Worm (Caenorhabditis elegans) whole organism, L2 larva: ENCODE measurements around the gene pals-20.

Source experiments
- C34F6.9 ChIP-seq: fragments of 150-350 bp; optimal IDR thresholded peaks from 2 replicates; lab custom pipeline; 2014; ENCODE audit warnings: missing biosample characterization, missing genetic modification characterization
- R02D3.7 ChIP-seq: fragments of 150-350 bp; optimal IDR thresholded peaks from 2 replicates; lab custom pipeline; 2014; ENCODE audit warnings: missing biosample characterization, missing genetic modification characterization
- alr-1 ChIP-seq: fragments of 150-350 bp; optimal IDR thresholded peaks from 2 replicates; lab custom pipeline; 2014; ENCODE audit warnings: missing biosample characterization, missing genetic modification characterization
- aly-2 ChIP-seq: fragments of 150-350 bp; optimal IDR thresholded peaks from 2 replicates; lab custom pipeline; 2014; ENCODE audit warnings: missing biosample characterization, missing genetic modification characterization
- ama-1 ChIP-seq: fragments of 150-350 bp; optimal IDR thresholded peaks from 2 replicates; lab custom pipeline; 2018; ENCODE audit warnings: inconsistent platforms
- blmp-1 ChIP-seq: sonication (generic microtip); optimal IDR thresholded peaks from 2 replicates; lab custom pipeline; 2017; ENCODE audit warnings: missing genetic modification characterization, mild to moderate bottlenecking, missing compliant biosample characterization, antibody characterized with exemption, moderate library complexity; ENCODE audit not compliant: insufficient read depth
- ceh-16 ChIP-seq: fragments of 150-350 bp; optimal IDR thresholded peaks from 2 replicates; lab custom pipeline; 2014; ENCODE audit warnings: missing biosample characterization, missing genetic modification characterization
- ceh-82 ChIP-seq: fragments of 150-350 bp; optimal IDR thresholded peaks from 2 replicates; lab custom pipeline; 2014; ENCODE audit warnings: missing biosample characterization, missing genetic modification characterization
- crh-2 ChIP-seq: sonication (generic microtip); optimal IDR thresholded peaks from 2 replicates; lab custom pipeline; 2017; ENCODE audit warnings: missing biosample characterization, missing genetic modification characterization
- dmd-4 ChIP-seq: sonication (generic microtip); optimal IDR thresholded peaks from 2 replicates; lab custom pipeline; 2017; ENCODE audit warnings: missing biosample characterization, missing genetic modification characterization
- egl-27 ChIP-seq: sonication (generic microtip); optimal IDR thresholded peaks from 3 replicates; lab custom pipeline; 2017; ENCODE audit warnings: missing biosample characterization, missing genetic modification reagents, missing genetic modification characterization
- elt-1 ChIP-seq: fragments of 150-350 bp; optimal IDR thresholded peaks from 2 replicates; lab custom pipeline; 2014; ENCODE audit warnings: missing biosample characterization, missing genetic modification characterization
- elt-3 ChIP-seq: sonication (generic microtip); optimal IDR thresholded peaks from 2 replicates; lab custom pipeline; 2017; ENCODE audit warnings: missing biosample characterization, missing genetic modification characterization
- fos-1 ChIP-seq: fragments of 150-350 bp; optimal IDR thresholded peaks from 2 replicates; lab custom pipeline; 2014; ENCODE audit warnings: missing biosample characterization, missing genetic modification characterization
- lin-11 ChIP-seq: fragments of 150-350 bp; sonication (generic microtip); optimal IDR thresholded peaks from 2 replicates; lab custom pipeline; 2014; ENCODE audit warnings: missing biosample characterization, missing genetic modification characterization, inconsistent platforms, mixed read lengths
- lin-13 ChIP-seq: fragments of 150-350 bp; optimal IDR thresholded peaks from 2 replicates; lab custom pipeline; 2014; ENCODE audit warnings: missing biosample characterization, missing genetic modification reagents, missing genetic modification characterization
- lin-39 ChIP-seq: fragments of 150-350 bp; optimal IDR thresholded peaks from 2 replicates; lab custom pipeline; 2014; ENCODE audit warnings: missing biosample characterization, missing genetic modification reagents, missing genetic modification characterization
- lsy-2 ChIP-seq, 2 experiments: fragments of 150-350 bp in 1 of 2; sonication (generic microtip) in 1 of 2; optimal IDR thresholded peaks; 2 replicates each; lab custom pipeline; 2014 to 2017; ENCODE audit warnings: missing biosample characterization in 2 of 2, missing genetic modification characterization in 2 of 2
- mab-5 ChIP-seq: fragments of 150-350 bp; optimal IDR thresholded peaks from 2 replicates; lab custom pipeline; 2014; ENCODE audit warnings: missing biosample characterization, missing genetic modification characterization
- mbf-1 ChIP-seq: sonication (generic microtip); optimal IDR thresholded peaks from 2 replicates; lab custom pipeline; 2017; ENCODE audit warnings: missing biosample characterization, missing genetic modification characterization
- mdl-1 ChIP-seq, 2 experiments: fragments of 150-350 bp in 1 of 2; sonication (generic microtip) in 1 of 2; optimal IDR thresholded peaks; 2 replicates each; lab custom pipeline; 2017; ENCODE audit warnings: missing biosample characterization in 2 of 2, missing genetic modification characterization in 2 of 2
- nhr-10 ChIP-seq: sonication (generic microtip); optimal IDR thresholded peaks from 2 replicates; lab custom pipeline; 2017; ENCODE audit warnings: missing biosample characterization, missing genetic modification characterization
- nhr-11 ChIP-seq: fragments of 150-350 bp; optimal IDR thresholded peaks from 2 replicates; lab custom pipeline; 2014; ENCODE audit warnings: missing biosample characterization, missing genetic modification characterization
- nhr-12 ChIP-seq: fragments of 150-350 bp; optimal IDR thresholded peaks from 2 replicates; lab custom pipeline; 2014; ENCODE audit warnings: missing biosample characterization, missing genetic modification characterization
- nhr-129 ChIP-seq: fragments of 150-350 bp; optimal IDR thresholded peaks from 2 replicates; lab custom pipeline; 2014; ENCODE audit warnings: missing biosample characterization, missing genetic modification characterization
- peb-1 ChIP-seq: fragments of 150-350 bp; optimal IDR thresholded peaks from 2 replicates; lab custom pipeline; 2014; ENCODE audit warnings: missing biosample characterization, missing genetic modification characterization
- skn-1 ChIP-seq: sonication (generic microtip); optimal IDR thresholded peaks from 2 replicates; lab custom pipeline; 2017; ENCODE audit warnings: missing biosample characterization, missing genetic modification characterization
- sma-3 ChIP-seq: sonication (generic microtip); optimal IDR thresholded peaks from 2 replicates; lab custom pipeline; 2016; ENCODE audit warnings: missing genetic modification reagents, missing genetic modification characterization, missing compliant biosample characterization
- sma-9 ChIP-seq, 2 experiments: fragments of 150-350 bp in 1 of 2; sonication (generic microtip) in 1 of 2; optimal IDR thresholded peaks; 2 replicates each; lab custom pipeline; 2014 to 2016; ENCODE audit warnings: missing genetic modification characterization in 2 of 2, mild to moderate bottlenecking in 1 of 2, missing biosample characterization in 1 of 2, missing compliant biosample characterization in 1 of 2, missing genetic modification reagents in 1 of 2, moderate library complexity in 1 of 2
- snpc-4 ChIP-seq: fragments of 150-350 bp; optimal IDR thresholded peaks from 2 replicates; lab custom pipeline; 2014; ENCODE audit warnings: missing biosample characterization, missing genetic modification characterization
- unc-39 ChIP-seq: fragments of 150-350 bp; optimal IDR thresholded peaks from 2 replicates; lab custom pipeline; 2014; ENCODE audit warnings: missing biosample characterization, missing genetic modification characterization
- unc-62 ChIP-seq: fragments of 150-350 bp; optimal IDR thresholded peaks from 2 replicates; lab custom pipeline; 2014; ENCODE audit warnings: missing biosample characterization, missing genetic modification reagents, missing genetic modification characterization
- zag-1 ChIP-seq: fragments of 150-350 bp; optimal IDR thresholded peaks from 2 replicates; lab custom pipeline; 2014; ENCODE audit warnings: missing biosample characterization, missing genetic modification characterization
- ztf-1 ChIP-seq: fragments of 200-800 bp; sonication (Bioruptor generic); conservative IDR thresholded peaks from 2 replicates; pipeline ENCODE4 v1.3.6; 2022; ENCODE audit warnings: missing genetic modification characterization, missing compliant biosample characterization
- ztf-11 ChIP-seq: sonication (generic microtip); optimal IDR thresholded peaks from 2 replicates; lab custom pipeline; 2017; ENCODE audit warnings: missing biosample characterization, missing genetic modification characterization

Gene pals-20

ce11 chrIII:1347539-1347938 lies 40.6 kb downstream of the pals-20 start, which contains the start of gene Y82E9BL.5:
Gene Y82E9BL.5 (minus strand): TSS chrIII:1347639.
- no peak for TF ChIP-seq dmd-4

ce11 chrIII:1347003-1347402 lies 41.1 kb downstream of the pals-20 start:
- TF ChIP-seq mdl-1 (tag; optimal IDR thresholded peaks at IDR 0.05; lab: Kevin White, UChicago) = no peak
- TF ChIP-seq nhr-10 = no peak
- TF ChIP-seq aly-2 (tag; lab: Kevin White, UChicago) = no peak
- no peak for TF ChIP-seq ceh-16
- no peak for TF ChIP-seq sma-9 (GFP tag; optimal IDR thresholded peaks at IDR 0.05; lab: Kevin White, UChicago)
- TF ChIP-seq sma-9 (tag; optimal IDR thresholded peaks at IDR 0.05; lab: Kevin White, UChicago) = no peak
- TF ChIP-seq peb-1 (tag; lab: Kevin White, UChicago) = no peak
- TF ChIP-seq skn-1 (tag; lab: Kevin White, UChicago) = no peak

- TF ChIP-seq aly-2 (tag; lab: Kevin White, UChicago) = no peak
- TF ChIP-seq unc-62 (GFP tag; lab: Kevin White, UChicago) = no peak
- no peak for TF ChIP-seq sma-3 (GFP tag; lab: Kevin White, UChicago)
- no peak for TF ChIP-seq zag-1 (tag; lab: Kevin White, UChicago)
- TF ChIP-seq elt-3 (tag; lab: Kevin White, UChicago) = no peak
- no peak for TF ChIP-seq nhr-11 (tag; lab: Kevin White, UChicago)
- TF ChIP-seq ztf-11 = no peak
- no peak for TF ChIP-seq lin-13
- TF ChIP-seq ceh-82 (tag; lab: Kevin White, UChicago) = no peak
- TF ChIP-seq mab-5 = no peak
- no peak for TF ChIP-seq R02D3.7 (tag; lab: Kevin White, UChicago)
- TF ChIP-seq nhr-12 (tag; lab: Kevin White, UChicago) = no peak
- TF ChIP-seq unc-39 (tag; lab: Kevin White, UChicago) = no peak
- no peak for TF ChIP-seq lin-11 (tag; lab: Kevin White, UChicago)
- no peak for TF ChIP-seq alr-1 (tag; lab: Kevin White, UChicago)
- no peak for TF ChIP-seq egl-27 (tag; lab: Kevin White, UChicago)
These were observed 42.4 kb downstream of the pals-20 start, which contains the start of gene Y82E9BL.6 for ce11 chrIII:1345694-1346093. Gene Y82E9BL.6 (minus strand): TSS chrIII:1345794.

- TF ChIP-seq lin-39 (tag; lab: Kevin White, UChicago) (no peak), skn-1 (tag; lab: Kevin White, UChicago) (no peak), zag-1 (tag; lab: Kevin White, UChicago) (no peak), blmp-1 (tag; lab: Kevin White, UChicago) (no peak), mbf-1 (tag; lab: Kevin White, UChicago) (no peak), unc-62 (GFP tag; lab: Kevin White, UChicago) (no peak), egl-27 (tag; lab: Kevin White, UChicago) (no peak), snpc-4 (tag; lab: Kevin White, UChicago) (no peak), dmd-4 (no peak), lsy-2 (tag; optimal IDR thresholded peaks at IDR 0.05; lab: Kevin White, UChicago) (no peak), ceh-16 (no peak), peb-1 (tag; lab: Kevin White, UChicago) (no peak)
These were observed 45.2 kb downstream of the pals-20 start, which contains the start of gene fbxa-27 for ce11 chrIII:1342919-1343419. Gene fbxa-27 (plus strand): TSS chrIII:1342969.

ce11 chrIII:1342488-1342887 lies 45.6 kb downstream of the pals-20 start, which contains the start of gene fbxa-26:
Gene fbxa-26 (minus strand): TSS chrIII:1342522.
- TF ChIP-seq fos-1 (tag; lab: Kevin White, UChicago) (peak; percentile 48), sma-3 (GFP tag; lab: Kevin White, UChicago) (no peak)

DNA sequence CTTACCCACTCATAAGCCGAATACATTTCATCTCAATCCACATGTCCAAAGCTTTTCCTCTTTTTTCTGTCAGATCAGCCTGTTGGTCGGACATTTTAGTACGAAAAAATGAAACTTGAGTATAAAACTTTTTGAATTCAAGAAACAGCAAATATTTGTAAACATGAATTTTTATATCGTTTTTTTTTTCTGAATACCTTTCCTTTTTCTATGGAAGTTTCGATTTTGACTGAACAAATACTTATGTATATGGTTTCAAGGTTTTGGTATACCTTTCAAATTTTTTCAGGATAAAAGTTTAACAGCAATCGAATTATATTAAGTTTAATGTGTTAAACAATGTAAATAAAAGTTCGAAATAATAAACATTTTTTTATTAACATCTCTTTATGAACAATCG lies 47.9 kb downstream of the pals-20 start, which contains the start of gene fbxa-5:
Gene fbxa-5 (minus strand): TSS at position 101 of the 400 bp plus-strand sequence.
- TF ChIP-seq ztf-1 (GFP tag; lab: Robert Waterston, UW) = no peak
- TF ChIP-seq aly-2 (tag; lab: Kevin White, UChicago) = no peak
- TF ChIP-seq nhr-129 = no peak
- no peak for TF ChIP-seq fos-1 (tag; lab: Kevin White, UChicago)
- TF ChIP-seq crh-2 = no peak
- TF ChIP-seq snpc-4 (tag; lab: Kevin White, UChicago) = no peak
- no peak for TF ChIP-seq ama-1 (lab: Kevin White, UChicago)
- TF ChIP-seq C34F6.9 (tag; lab: Kevin White, UChicago) = no peak
- TF ChIP-seq elt-1 = no peak
